Worm (Caenorhabditis elegans): Measurements from ENCODE around the gene F14D7.1.

F14D7.1 gene

DNA sequence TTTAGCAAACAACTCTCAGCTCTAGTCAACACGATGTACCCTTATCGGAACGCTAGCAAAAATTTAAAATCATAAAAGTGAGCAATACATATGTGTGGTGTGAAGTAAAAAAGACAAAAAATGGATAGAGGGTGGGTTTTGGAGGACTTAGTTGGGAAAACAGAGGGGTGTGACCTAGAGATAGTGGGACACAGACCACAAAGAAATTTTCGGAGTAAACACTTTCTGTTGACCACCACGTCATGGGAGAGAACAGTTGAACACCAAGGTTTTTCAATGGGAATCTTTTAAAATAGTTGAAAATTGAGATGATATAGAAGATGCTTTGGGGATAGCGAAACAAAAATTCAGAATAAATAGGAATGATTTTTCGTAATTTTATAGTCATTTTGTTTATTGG is 27.9 kb upstream of the F14D7.1 start:
- TF ChIP-seq ztf-28 (GFP tag; IDR thresholded peaks at IDR 0.05) = no peak
- no peak for TF ChIP-seq C06A6.2 (GFP tag; conservative IDR thresholded peaks at IDR 0.05)
- no peak for TF ChIP-seq C17E4.6 (GFP tag; IDR thresholded peaks at IDR 0.05)
- no peak for TF ChIP-seq hmg-1.2 (GFP tag; IDR thresholded peaks at IDR 0.05)
- no peak for TF ChIP-seq ekl-4 (GFP tag; IDR thresholded peaks at IDR 0.05)
- no peak for TF ChIP-seq madf-10 (tag; optimal IDR thresholded peaks at IDR 0.05)
- no peak for TF ChIP-seq ztf-3 (GFP tag; optimal IDR thresholded peaks at IDR 0.05)

DNA sequence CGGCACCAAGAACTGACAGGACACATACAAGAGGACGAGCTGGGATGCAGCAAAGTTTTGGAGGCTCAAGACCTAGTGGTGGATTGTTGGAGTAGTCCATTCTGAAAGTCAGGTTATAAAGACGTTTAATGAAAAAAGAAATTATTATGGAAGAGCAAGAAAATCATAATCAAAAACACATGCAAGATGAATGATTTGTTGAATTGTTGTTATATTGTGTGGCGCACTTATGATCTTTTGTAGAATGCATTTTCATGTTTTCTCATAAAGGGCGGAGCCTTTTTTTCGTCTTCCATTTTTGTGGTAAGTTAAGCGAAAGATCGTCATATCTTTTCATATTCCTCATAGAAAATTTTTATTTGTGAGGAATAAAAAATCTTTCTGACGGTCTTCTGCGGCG is 27.3 kb upstream of the F14D7.1 start, which contains the start of gene F47B8.2:
F47B8.2 (minus strand) TSS at position 101 of the 400 bp plus-strand sequence.
- TF ChIP-seq efl-1 (GFP tag; optimal IDR thresholded peaks at IDR 0.05) = no peak
- no peak for TF ChIP-seq mxl-1 (tag; optimal IDR thresholded peaks at IDR 0.05)
- TF ChIP-seq ztf-22 (GFP tag; optimal IDR thresholded peaks at IDR 0.05) = no peak
- no peak for TF ChIP-seq F49E8.2 (tag; optimal IDR thresholded peaks at IDR 0.05; ENCODE audit: insufficient read depth)
- TF ChIP-seq somi-1 (GFP tag; optimal IDR thresholded peaks at IDR 0.05) = no peak
- no peak for TF ChIP-seq T26A5.8 (tag; optimal IDR thresholded peaks at IDR 0.05)
- no peak for TF ChIP-seq sea-2 (GFP tag; IDR thresholded peaks at IDR 0.05)
- TF ChIP-seq tbx-9 (tag; optimal IDR thresholded peaks at IDR 0.05; ENCODE audit: borderline replicate concordance) = no peak
- no peak for TF ChIP-seq nhr-90 (tag; optimal IDR thresholded peaks at IDR 0.05)
- TF ChIP-seq bed-1 (GFP tag; IDR thresholded peaks at IDR 0.05) = no peak
- TF ChIP-seq C06A6.2 (GFP tag; conservative IDR thresholded peaks at IDR 0.05) = no peak

DNA sequence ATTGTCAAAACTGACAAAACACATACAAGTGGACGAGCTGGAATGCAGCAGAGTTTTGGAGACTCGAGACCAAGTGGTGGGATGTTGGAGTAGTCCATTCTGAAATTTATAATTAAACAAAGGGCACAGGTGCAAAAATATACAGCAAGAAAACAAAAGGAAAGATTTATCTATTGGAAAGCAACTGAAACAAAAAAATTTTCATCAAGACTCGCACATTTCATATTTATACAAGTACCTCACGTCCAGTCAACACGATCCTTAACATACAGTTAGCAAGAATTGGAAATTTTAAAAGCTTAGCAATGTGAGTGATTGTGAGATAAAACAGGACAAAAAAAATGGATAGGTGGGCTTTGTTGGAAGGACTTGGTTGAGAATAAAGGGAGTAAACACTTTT is 25.0 kb upstream of the F14D7.1 start, which contains the start of gene F47B8.1:
F47B8.1 (minus strand) TSS at position 101 of the 400 bp plus-strand sequence.
- no peak for TF ChIP-seq egl-18 (GFP tag; IDR thresholded peaks at IDR 0.05)
- TF ChIP-seq tbp1 (GFP tag; optimal IDR thresholded peaks at IDR 0.05) = no peak
- TF ChIP-seq K11D2.4 (GFP tag; IDR thresholded peaks at IDR 0.05) = no peak
- TF ChIP-seq bed-1 (GFP tag; IDR thresholded peaks at IDR 0.05) = no peak
- no peak for TF ChIP-seq B0035.1 (tag; optimal IDR thresholded peaks at IDR 0.05)
- no peak for TF ChIP-seq xnd-1 (tag; optimal IDR thresholded peaks at IDR 0.05)
- TF ChIP-seq C06A6.2 (GFP tag; conservative IDR thresholded peaks at IDR 0.05) = no peak
- no peak for TF ChIP-seq attf-3 (GFP tag; conservative IDR thresholded peaks at IDR 0.05)
- no peak for TF ChIP-seq hmg-1.2 (GFP tag; IDR thresholded peaks at IDR 0.05)
- no peak for TF ChIP-seq bed-2 (GFP tag; IDR thresholded peaks at IDR 0.05)

DNA sequence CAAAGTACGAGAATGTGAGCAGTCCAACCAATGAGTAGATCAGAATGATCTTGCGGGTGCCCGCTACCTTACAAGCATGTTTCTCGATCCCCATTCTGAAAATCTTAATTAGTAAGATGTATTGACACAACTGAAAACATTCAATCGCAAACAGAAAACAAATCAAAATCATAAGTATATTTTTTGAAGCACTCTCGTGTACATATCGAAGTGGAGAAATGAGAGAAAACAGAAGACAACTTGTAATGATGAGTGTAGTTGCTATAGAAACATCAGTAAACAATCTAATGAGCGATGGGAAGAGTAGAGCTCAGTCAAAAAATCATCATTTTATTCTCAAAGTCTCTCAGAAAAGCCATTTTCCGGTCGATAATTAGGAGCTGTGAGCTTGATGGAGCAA is 23.4 kb upstream of the F14D7.1 start, which contains the start of gene F14D7.8:
F14D7.8 (minus strand) TSS at position 101 of the 400 bp plus-strand sequence.
- TF ChIP-seq dpff-1 (tag; optimal IDR thresholded peaks at IDR 0.05) = no peak
- TF ChIP-seq snpc-3.4 (tag; optimal IDR thresholded peaks at IDR 0.05) = no peak

DNA sequence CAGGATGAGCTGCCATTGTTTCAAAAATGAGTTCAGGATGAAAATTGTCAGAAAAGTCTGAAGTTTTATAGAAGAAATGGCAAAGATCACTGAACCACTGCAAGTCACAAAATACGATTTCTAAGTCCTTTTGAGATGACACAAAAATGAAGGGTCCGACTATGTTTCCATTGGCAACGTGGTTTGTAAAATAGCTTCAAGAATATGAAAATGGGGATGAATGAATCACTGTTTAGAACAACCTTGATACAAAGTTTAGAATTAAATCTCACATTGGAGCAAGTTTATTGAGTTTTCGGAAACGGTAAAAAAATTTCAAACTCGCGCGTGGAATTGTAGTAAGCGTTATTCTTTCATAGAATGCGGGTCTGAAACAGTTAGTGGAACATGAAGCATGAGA is 21.9 kb upstream of the F14D7.1 start, which contains the start of gene ddn-3:
ddn-3 (minus strand) TSS at position 101 of the 400 bp plus-strand sequence.
- TF ChIP-seq tbp1 (GFP tag; optimal IDR thresholded peaks at IDR 0.05) = no peak
- TF ChIP-seq Y79H2A.3 (GFP tag; conservative IDR thresholded peaks at IDR 0.05) = no peak
- TF ChIP-seq nhr-179 (tag; optimal IDR thresholded peaks at IDR 0.05) = no peak
- TF ChIP-seq athp-1 (tag; optimal IDR thresholded peaks at IDR 0.05) = no peak
- no peak for TF ChIP-seq unc-62 (GFP tag; optimal IDR thresholded peaks at IDR 0.05)
- TF ChIP-seq K11D2.4 (GFP tag; IDR thresholded peaks at IDR 0.05) = no peak
- TF ChIP-seq rec-8 (tag; optimal IDR thresholded peaks at IDR 0.05) = no peak
- no peak for TF ChIP-seq mel-28 (tag; optimal IDR thresholded peaks at IDR 0.05; ENCODE audit: borderline replicate concordance)
- TF ChIP-seq hrde-1 (tag; optimal IDR thresholded peaks at IDR 0.05; ENCODE audit: borderline replicate concordance) = no peak
- TF ChIP-seq aptf-3 (GFP tag; IDR thresholded peaks at IDR 0.05) = no peak
- TF ChIP-seq ama-1 (optimal IDR thresholded peaks at IDR 0.05) = no peak
- no peak for TF ChIP-seq ama-1 (GFP tag; optimal IDR thresholded peaks at IDR 0.05)
- no peak for TF ChIP-seq mes-4 (tag; optimal IDR thresholded peaks at IDR 0.05)
- TF ChIP-seq C06A6.2 (GFP tag; conservative IDR thresholded peaks at IDR 0.05) = no peak
- TF ChIP-seq T26A5.8 (tag; optimal IDR thresholded peaks at IDR 0.05) = no peak
- TF ChIP-seq F10E7.11 (tag; optimal IDR thresholded peaks at IDR 0.05) = no peak
- TF ChIP-seq nhr-90 (tag; optimal IDR thresholded peaks at IDR 0.05) = no peak
